Fruit fly (Drosophila melanogaster) ovary, adult (tissue): ENCODE measurements around the gene CG7548.

ENCODE experiments used
- CG17801 ChIP-seq: fragments of 200-800 bp; optimal IDR thresholded peaks from 2 replicates; lab custom pipeline; 2019; ENCODE audit warnings: missing biosample characterization, mild to moderate bottlenecking, missing genetic modification characterization, moderate library complexity; ENCODE audit not compliant: partially characterized antibody

Gene CG7548

DNA sequence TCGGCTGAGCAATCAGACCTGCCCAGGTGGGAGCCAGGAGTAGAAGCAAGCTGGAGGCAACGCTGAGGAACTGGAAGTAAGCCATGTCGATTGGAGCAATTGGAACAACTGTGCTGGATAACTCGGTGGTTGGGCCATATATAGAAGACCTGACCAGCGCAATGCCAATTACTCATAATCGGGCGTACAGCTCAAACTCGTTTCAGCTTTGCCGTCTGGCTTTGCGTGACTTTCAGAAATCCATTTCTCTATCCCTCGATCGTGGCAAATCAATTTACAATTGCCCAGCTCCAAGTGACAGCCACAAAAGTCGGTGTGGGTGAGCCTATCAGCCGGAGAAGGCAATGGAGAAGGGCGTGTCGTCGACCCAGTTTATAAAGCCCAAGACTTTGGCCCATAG, at the start of gene CG7548:
TSS of gene CG7548 (minus strand) at position 101 of the 400 bp plus-strand sequence.
- no peak for TF ChIP-seq CG17801 (GFP tag; lab: Kevin White, UChicago)

DNA sequence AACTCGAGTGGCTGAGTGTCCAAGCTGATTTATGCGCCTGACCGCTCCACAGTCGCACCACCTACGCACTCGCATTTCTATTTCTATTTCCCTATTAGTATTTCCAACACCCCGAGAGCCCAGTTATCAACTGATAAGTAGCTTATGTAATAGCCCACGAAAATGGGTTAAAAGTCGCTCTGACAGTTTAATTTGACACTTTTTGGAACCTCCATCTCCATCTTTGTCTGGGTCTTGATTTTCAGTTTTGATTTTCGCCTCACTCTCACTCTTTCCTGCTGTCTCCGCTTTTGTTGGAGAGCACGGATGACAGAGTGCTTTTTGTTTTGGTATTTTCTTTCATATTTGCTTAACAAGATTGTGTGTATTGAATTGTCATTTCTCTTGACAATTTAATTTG, 47.0 kb upstream of the CG7548 start:
- TF ChIP-seq CG17801 (GFP tag; lab: Kevin White, UChicago) = no peak

dm6 chr3L:7552446-7552845, 46.4 kb upstream of the CG7548 start:
- TF ChIP-seq CG17801 (GFP tag; lab: Kevin White, UChicago) = no peak

dm6 chr3L:7550225-7550624, 44.2 kb upstream of the CG7548 start:
- no peak for TF ChIP-seq CG17801 (GFP tag; lab: Kevin White, UChicago)

- no peak for TF ChIP-seq CG17801 (GFP tag; lab: Kevin White, UChicago)
Measured at dm6 chr3L:7545562-7545961, 39.5 kb upstream of the CG7548 start.

dm6 chr3L:7544639-7545183, 38.7 kb upstream of the CG7548 start:
- no peak for TF ChIP-seq CG17801 (GFP tag; lab: Kevin White, UChicago)

- TF ChIP-seq CG17801 (GFP tag; lab: Kevin White, UChicago) = no peak
Measured at dm6 chr3L:7542357-7542756, 36.3 kb upstream of the CG7548 start, which contains the start of gene CG32376. Gene CG32376 (minus strand): TSS chr3L:7542457.

- TF ChIP-seq CG17801 (GFP tag; lab: Kevin White, UChicago) = no peak
Measured at dm6 chr3L:7541068-7541467, 35.1 kb upstream of the CG7548 start, which contains the start of gene CG32374. Gene CG32374 (minus strand): TSS chr3L:7541168.

DNA sequence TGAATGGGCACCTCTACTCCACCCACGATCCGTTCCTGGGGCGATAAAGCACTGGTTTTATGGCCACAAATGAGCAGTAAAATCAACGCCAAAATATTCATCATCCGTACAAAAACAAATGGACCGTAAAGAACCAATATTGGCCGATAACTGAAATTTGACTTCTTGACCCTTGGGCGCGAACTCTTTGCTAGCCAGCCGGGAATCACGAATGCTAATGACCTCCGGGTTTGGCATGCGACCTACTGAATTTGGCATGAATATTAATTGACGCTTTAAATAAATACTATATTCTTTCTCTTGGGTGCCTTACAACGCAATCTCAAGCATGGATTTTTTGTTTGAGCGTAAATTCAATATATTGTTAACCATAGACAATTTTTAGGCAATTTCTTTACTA, 33.7 kb upstream of the CG7548 start, which contains the start of gene CG16998:
TSS of gene CG16998 (minus strand) at position 101 of the 400 bp plus-strand sequence.
- TF ChIP-seq CG17801 (GFP tag; lab: Kevin White, UChicago) = no peak

- TF ChIP-seq CG17801 (GFP tag; lab: Kevin White, UChicago) = no peak
Measured at dm6 chr3L:7530461-7531338, 24.7 kb upstream of the CG7548 start.

DNA sequence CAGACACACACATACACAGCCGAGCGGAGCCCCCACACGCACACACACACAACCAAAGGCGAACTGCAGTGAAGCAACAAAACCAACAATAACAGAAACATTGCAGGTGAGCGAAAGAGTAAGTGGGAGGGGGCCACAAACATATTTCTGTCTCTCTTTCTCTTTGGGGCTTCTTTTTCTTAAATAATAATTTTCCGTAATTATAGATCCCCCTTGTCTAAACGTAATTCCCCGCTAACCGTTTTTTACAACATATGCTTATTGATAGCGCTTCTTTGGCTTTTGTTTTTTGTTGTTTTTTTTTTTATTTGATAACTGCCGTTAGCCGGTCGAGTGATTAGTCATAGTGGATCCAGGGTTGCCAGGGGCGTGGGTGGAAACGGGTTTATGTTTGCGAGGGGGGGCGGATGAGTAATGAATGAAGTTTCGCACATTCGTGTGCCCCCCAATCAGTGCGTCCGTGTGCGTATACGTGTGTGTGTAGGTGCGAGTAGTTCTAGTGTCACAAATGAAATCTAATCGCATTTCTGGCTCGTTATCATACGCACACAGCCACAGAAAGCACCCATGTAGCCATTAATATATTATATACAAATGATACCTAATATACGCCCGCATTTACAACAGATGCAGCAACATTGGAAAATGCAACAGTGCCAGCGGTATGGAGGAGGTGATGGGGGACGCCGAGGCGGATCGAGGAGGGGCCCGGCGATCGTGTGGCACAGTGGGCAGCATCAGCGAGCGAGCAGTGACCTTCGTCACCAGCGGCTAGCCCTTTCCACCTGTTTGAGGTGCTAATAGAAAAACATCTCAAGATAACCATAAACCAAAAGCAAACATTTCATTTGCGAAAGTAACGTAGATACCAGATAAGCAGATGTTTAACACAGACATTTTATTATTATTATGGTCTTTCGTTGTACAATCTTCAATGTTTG, 23.3 kb upstream of the CG7548 start:
- no peak for TF ChIP-seq CG17801 (GFP tag; lab: Kevin White, UChicago)

DNA sequence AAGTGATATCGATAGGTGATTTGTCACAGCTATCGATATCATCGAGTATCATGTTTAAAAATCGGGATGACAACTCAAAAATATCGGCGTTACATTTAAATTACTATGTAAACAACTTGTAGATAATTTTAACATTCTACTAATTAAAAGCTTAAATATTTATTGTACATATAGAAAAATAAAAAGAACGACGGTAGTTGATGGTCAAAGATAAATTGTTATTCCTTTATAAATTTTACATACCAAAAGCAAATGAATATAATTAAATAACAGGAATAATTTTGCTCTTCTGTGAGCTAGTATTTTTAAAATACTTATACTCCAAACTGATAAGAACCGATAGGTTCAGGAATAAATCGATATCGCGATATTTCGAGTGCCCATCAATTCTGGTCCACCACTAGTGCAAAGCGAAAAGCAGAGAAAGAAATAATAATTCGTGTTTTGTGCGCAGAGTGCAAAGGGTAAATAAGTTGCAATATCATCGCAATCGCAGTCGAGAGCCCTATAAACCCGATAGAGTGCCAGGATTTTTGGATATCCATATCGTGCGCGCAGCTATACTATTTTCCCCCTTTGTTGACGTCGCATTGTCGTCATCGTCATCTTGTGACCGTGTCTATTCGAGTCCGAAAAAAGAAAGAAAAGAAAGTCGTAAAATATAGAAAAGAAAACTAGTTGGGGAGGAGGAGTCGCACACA, 22.5 kb upstream of the CG7548 start, which contains the start of gene lqf:
TSS of gene lqf (plus strand) at position 401 of the 701 bp plus-strand sequence.
- no peak for TF ChIP-seq CG17801 (GFP tag; lab: Kevin White, UChicago)

dm6 chr3L:7527661-7528379, 21.8 kb upstream of the CG7548 start:
- no peak for TF ChIP-seq CG17801 (GFP tag; lab: Kevin White, UChicago)
